Worm (Caenorhabditis elegans): Measurements from ENCODE around the gene Y64H9A.2.

Gene Y64H9A.2

DNA sequence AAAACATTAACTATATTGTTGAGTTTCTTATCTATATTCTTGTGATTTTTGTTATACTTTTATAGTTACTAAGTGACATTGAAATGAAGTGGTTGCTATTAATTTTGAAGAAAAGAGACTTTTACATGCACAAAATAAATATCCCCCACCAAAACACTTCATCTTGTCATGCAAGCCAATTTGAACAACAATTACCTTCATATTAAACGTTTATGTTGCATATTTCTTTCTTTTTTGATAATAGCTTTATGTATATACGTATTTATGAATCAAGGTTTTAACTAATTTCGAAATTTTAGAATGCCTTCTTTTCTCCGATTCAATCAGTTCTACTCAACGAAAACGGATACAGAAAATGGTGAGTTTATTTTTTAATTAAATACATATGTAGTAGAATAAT is 24.0 kb downstream of the Y64H9A.2 start, which contains the start of gene clc-7:
clc-7 (plus strand) TSS at position 301 of the 400 bp plus-strand sequence.
- TF ChIP-seq lsl-1 (GFP tag; optimal IDR thresholded peaks at IDR 0.05) (no peak), nfya-2 (GFP tag; IDR thresholded peaks at IDR 0.05) (no peak)

DNA sequence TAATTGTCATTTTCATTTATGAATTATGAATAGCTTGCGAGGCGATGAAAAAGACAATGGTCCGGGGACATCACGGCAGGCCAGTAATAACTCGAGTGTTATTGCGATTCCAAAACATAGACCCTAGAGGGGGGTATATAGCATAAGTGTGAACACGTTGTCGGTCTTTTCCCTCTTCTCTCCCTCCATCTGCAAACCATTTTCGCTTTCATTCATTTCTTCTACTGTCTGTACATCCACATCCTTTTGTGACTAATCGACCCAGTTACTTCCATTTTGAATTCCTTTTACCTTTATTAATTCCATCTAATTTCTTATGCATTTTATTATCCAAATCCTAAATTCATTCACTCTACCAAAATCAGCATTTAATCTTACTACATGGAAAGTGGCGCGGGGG is 27.2 kb downstream of the Y64H9A.2 start:
- TF ChIP-seq F10E7.11 (tag; optimal IDR thresholded peaks at IDR 0.05) (no peak), lin-40 (tag; optimal IDR thresholded peaks at IDR 0.05) (no peak)

DNA sequence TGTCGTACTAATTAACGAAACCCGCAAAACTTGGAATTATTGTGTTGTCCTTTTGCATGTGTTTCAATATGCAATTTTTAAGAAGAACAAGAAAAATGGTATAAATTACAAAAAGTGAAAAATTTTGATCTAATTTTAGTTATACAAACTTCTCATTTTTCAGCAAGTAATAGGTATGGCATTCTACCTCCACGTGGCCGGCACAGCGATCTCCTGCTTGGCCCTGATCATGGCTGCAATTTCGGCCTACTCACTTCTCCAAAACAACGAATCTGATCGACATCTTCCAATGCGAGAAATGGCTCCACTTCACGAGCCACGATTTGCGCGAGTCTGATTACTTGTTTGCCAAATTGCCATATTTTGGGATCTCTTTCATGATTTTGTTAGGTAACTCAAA is 30.1 kb downstream of the Y64H9A.2 start:
- TF ChIP-seq ZK185.1 (tag; optimal IDR thresholded peaks at IDR 0.05; ENCODE audit: poor library complexity, severe bottlenecking): no peak
- TF ChIP-seq zfh-2 (GFP tag; conservative IDR thresholded peaks at IDR 0.05): no peak
- no peak for TF ChIP-seq efl-1 (GFP tag; optimal IDR thresholded peaks at IDR 0.05)
- no peak for TF ChIP-seq B0336.3 (GFP tag; IDR thresholded peaks at IDR 0.05)
- no peak for TF ChIP-seq mel-28 (tag; optimal IDR thresholded peaks at IDR 0.05; ENCODE audit: borderline replicate concordance)
- no peak for TF ChIP-seq rpc-1 (optimal IDR thresholded peaks at IDR 0.05)
- no peak for TF ChIP-seq rpc-1 (tag; optimal IDR thresholded peaks at IDR 0.05)
- no peak for TF ChIP-seq ceh-27 (GFP tag; optimal IDR thresholded peaks at IDR 0.05)
- TF ChIP-seq dpff-1 (tag; optimal IDR thresholded peaks at IDR 0.05): no peak
- no peak for TF ChIP-seq lag-1 (GFP tag; IDR thresholded peaks at IDR 0.05)
- TF ChIP-seq T26A5.8 (tag; optimal IDR thresholded peaks at IDR 0.05): no peak
- TF ChIP-seq F55B11.4 (tag; optimal IDR thresholded peaks at IDR 0.05; ENCODE audit: borderline replicate concordance, insufficient read depth): no peak

DNA sequence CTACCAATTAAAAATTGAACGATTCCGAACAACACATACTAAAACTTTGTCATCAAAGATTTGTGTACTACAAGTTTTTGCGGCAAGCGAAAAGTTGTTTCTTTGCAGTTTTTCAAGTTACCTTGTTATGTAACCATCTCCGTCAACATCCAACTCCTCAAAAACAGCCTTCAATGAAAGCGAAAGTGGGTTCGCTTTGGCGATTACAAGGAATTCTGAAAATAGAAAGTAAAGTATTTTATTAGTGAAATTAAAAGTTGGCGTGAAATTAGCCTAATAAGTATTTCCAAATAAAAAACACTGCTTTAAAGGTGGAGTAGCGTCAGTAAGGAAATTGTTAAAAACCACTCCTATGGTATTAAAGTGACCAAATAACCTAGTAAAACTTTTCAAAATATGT is 31.8 kb downstream of the Y64H9A.2 start:
- TF ChIP-seq zim-3 (tag; optimal IDR thresholded peaks at IDR 0.05) (no peak), unc-62 (GFP tag; optimal IDR thresholded peaks at IDR 0.05) (no peak), pbrm-1 (GFP tag; IDR thresholded peaks at IDR 0.05) (no peak), ets-4 (GFP tag; optimal IDR thresholded peaks at IDR 0.05) (no peak), sdz-38 (tag; optimal IDR thresholded peaks at IDR 0.05) (no peak), F49E8.2 (tag; optimal IDR thresholded peaks at IDR 0.05; ENCODE audit: insufficient read depth) (no peak), egl-44 (GFP tag; IDR thresholded peaks at IDR 0.05) (no peak), cebp-2 (GFP tag; IDR thresholded peaks at IDR 0.05) (no peak), nfyb-1 (GFP tag; IDR thresholded peaks at IDR 0.05) (no peak), lsl-1 (GFP tag; optimal IDR thresholded peaks at IDR 0.05) (no peak), ekl-4 (GFP tag; IDR thresholded peaks at IDR 0.05) (no peak)

DNA sequence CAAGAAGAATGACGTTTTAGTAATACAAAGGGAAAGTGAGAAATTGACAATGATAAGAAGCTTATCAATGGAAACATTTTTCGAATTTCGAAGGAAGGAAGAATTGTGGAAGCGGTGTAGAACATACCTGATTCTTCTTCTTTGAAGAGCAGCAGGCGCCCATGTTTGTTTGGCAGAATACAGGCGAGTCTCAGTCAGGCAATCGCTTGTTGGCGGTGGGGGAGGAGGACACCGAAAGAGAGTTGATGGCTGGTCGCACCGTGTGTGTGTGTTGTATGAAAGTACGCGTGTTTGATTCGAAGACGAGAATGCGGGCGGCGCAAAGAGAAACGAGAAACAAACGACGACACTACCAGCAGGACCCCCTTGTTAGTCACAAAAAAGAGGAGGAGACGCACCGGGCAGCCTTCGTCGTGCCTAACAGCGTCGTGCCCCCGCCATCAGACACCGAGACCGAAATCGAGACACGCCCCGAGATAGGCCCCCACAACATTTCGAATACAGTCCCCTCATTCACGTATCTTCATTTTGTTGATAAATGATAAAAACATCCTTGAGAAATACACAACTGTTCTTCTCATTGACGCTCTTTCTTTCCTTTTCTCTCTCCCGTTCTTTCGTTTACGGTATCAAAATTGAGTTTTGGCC is 34.0 kb downstream of the Y64H9A.2 start, which contains the start of gene cal-5:
cal-5 (minus strand) TSS at position 266 of the 648 bp plus-strand sequence.
- TF ChIP-seq dox-1 (GFP tag; IDR thresholded peaks at IDR 0.05) (peak; percentile 81), let-607 (tag; optimal IDR thresholded peaks at IDR 0.05) (peak in 1 of 2 experiments; percentile 81), atf-7 (tag; optimal IDR thresholded peaks at IDR 0.05) (peak; percentile 28), nfyb-1 (GFP tag; IDR thresholded peaks at IDR 0.05) (peak; percentile 40; the same call in 1 of the 2 replicates), egrh-3 (GFP tag; IDR thresholded peaks at IDR 0.05) (peak; percentile 45), die-1 (tag; optimal IDR thresholded peaks at IDR 0.05) (no peak), B0336.3 (GFP tag; IDR thresholded peaks at IDR 0.05) (peak; percentile 27; the same call in 1 of the 2 replicates), tbx-9 (tag; optimal IDR thresholded peaks at IDR 0.05; ENCODE audit: borderline replicate concordance) (no peak), hrde-1 (tag; optimal IDR thresholded peaks at IDR 0.05; ENCODE audit: borderline replicate concordance) (no peak), mcd-1 (GFP tag; IDR thresholded peaks at IDR 0.05) (no peak; the same call in 1 of the 2 replicates), mel-28 (tag; optimal IDR thresholded peaks at IDR 0.05; ENCODE audit: borderline replicate concordance) (no peak), nhr-27 (tag; optimal IDR thresholded peaks at IDR 0.05) (no peak), F39B2.1 (GFP tag; IDR thresholded peaks at IDR 0.05) (no peak), egl-18 (GFP tag; IDR thresholded peaks at IDR 0.05) (no peak), snpc-4 (GFP tag; optimal IDR thresholded peaks at IDR 0.05) (no peak), snpc-4 (tag; optimal IDR thresholded peaks at IDR 0.05) (peak in 1 of 4 experiments; percentile 13), mes-4 (tag; optimal IDR thresholded peaks at IDR 0.05) (no peak), madf-6 (GFP tag; IDR thresholded peaks at IDR 0.05) (no peak), ztf-26 (tag; optimal IDR thresholded peaks at IDR 0.05) (peak; percentile 66)

Measured in whole organism, young adult.